Fruit fly (Drosophila melanogaster): ENCODE results near the gene CG31230.

- no peak for TF ChIP-seq Snoo (tag; optimal IDR thresholded peaks at IDR 0.05)
- TF ChIP-seq fd96Ca (GFP tag; IDR thresholded peaks at IDR 0.05) = no peak
- TF ChIP-seq CG13204 (GFP tag; optimal IDR thresholded peaks at IDR 0.05) = no peak
- no peak for TF ChIP-seq Pif1A (GFP tag; optimal IDR thresholded peaks at IDR 0.05)
- TF ChIP-seq CG14655 (GFP tag; optimal IDR thresholded peaks at IDR 0.05) = no peak
- TF ChIP-seq CG4496 (GFP tag; IDR thresholded peaks at IDR 0.05) = no peak
Measured at dm6 chr3R:18667659-18668248, 3.7 kb upstream of the CG31230 start, which contains the start of gene CG31229.
